Fruit fly (Drosophila melanogaster): ENCODE measurements around the gene SA2.

Gene SA2

dm6 chr3L:1447803-1448517 lies 10.3 kb upstream of the SA2 start (continued):
- TF ChIP-seq CG1647 (GFP tag; optimal IDR thresholded peaks at IDR 0.05) (no peak), Dbx (GFP tag; IDR thresholded peaks at IDR 0.05) (no peak), lmd (GFP tag; IDR thresholded peaks at IDR 0.05) (no peak), Sox102F (GFP tag; optimal IDR thresholded peaks at IDR 0.05) (no peak), Stat92E (GFP tag; optimal IDR thresholded peaks at IDR 0.05) (peak in 1 of 3 experiments; percentile 3), salm (tag; optimal IDR thresholded peaks at IDR 0.05) (no peak), CG17568 (GFP tag; optimal IDR thresholded peaks at IDR 0.05) (no peak), CG34224 (GFP tag; IDR thresholded peaks at IDR 0.05; ENCODE audit: partially characterized antibody) (no peak), ken (GFP tag; IDR thresholded peaks at IDR 0.05) (0 out of 3 replicates have a peak, but pooled peaks have one; percentile 13), Hand (GFP tag; optimal IDR thresholded peaks at IDR 0.05) (no peak), abd-A (tag; optimal IDR thresholded peaks at IDR 0.05) (peak; percentile 21), CG3065 (GFP tag; optimal IDR thresholded peaks at IDR 0.05) (no peak), Deaf1 (tag; optimal IDR thresholded peaks at IDR 0.05) (no peak), HLH54F (GFP tag; optimal IDR thresholded peaks at IDR 0.05) (no peak)

- TF ChIP-seq CG11456 (GFP tag; IDR thresholded peaks at IDR 0.05) (peak; percentile 44; the same call in 1 of the 3 replicates), sens (GFP tag) (peak; percentile 99), Bdp1 (GFP tag; optimal IDR thresholded peaks at IDR 0.05) (peak; percentile 60), CG16813 (GFP tag; IDR thresholded peaks at IDR 0.05; ENCODE audit: partially characterized antibody) (no peak), slou (GFP tag; optimal IDR thresholded peaks at IDR 0.05) (no peak), nau (GFP tag; optimal IDR thresholded peaks at IDR 0.05) (no peak), toy (GFP tag; IDR thresholded peaks at IDR 0.05) (no peak), Hey (tag; optimal IDR thresholded peaks at IDR 0.05) (no peak), h (optimal IDR thresholded peaks at IDR 0.05) (no peak), CG3995 (GFP tag; optimal IDR thresholded peaks at IDR 0.05) (no peak), CG14860 (GFP tag; IDR thresholded peaks at IDR 0.05; ENCODE audit: partially characterized antibody) (no peak), peb (GFP tag; IDR thresholded peaks at IDR 0.05) (peak; percentile 79), CG30403 (GFP tag; optimal IDR thresholded peaks at IDR 0.05) (peak; percentile 74), fd96Cb (tag; optimal IDR thresholded peaks at IDR 0.05) (peak; percentile 91), HLH54F (GFP tag; optimal IDR thresholded peaks at IDR 0.05) (peak; percentile 47), CG14014 (GFP tag; IDR thresholded peaks at IDR 0.05) (0 out of 2 replicates have a peak, but pooled peaks have one; percentile 51), CG4328 (GFP tag; optimal IDR thresholded peaks at IDR 0.05) (no peak), CG11560 (tag; IDR thresholded peaks at IDR 0.05) (no peak), Meics (GFP tag; optimal IDR thresholded peaks at IDR 0.05) (no peak), CG1602 (GFP tag; optimal IDR thresholded peaks at IDR 0.05) (peak; percentile 91), tap (tag; optimal IDR thresholded peaks at IDR 0.05) (peak; percentile 89), CG8359 (GFP tag; optimal IDR thresholded peaks at IDR 0.05; ENCODE audit: borderline replicate concordance) (peak; percentile 74), CG2116 (GFP tag; optimal IDR thresholded peaks at IDR 0.05) (peak; percentile 32), CG10462 (GFP tag; optimal IDR thresholded peaks at IDR 0.05) (peak; percentile 80), lab (GFP tag; optimal IDR thresholded peaks at IDR 0.05) (peak; percentile 17), CG12155 (GFP tag; optimal IDR thresholded peaks at IDR 0.05) (peak; percentile 64), CG1529 (GFP tag; optimal IDR thresholded peaks at IDR 0.05) (peak; percentile 89), CG7745 (tag; optimal IDR thresholded peaks at IDR 0.05) (peak; percentile 84), ac (GFP tag; optimal IDR thresholded peaks at IDR 0.05) (peak; percentile 72), CG3281 (GFP tag; optimal IDR thresholded peaks at IDR 0.05) (no peak), sob (GFP tag; IDR thresholded peaks at IDR 0.05) (peak; percentile 68), CG33213 (GFP tag; optimal IDR thresholded peaks at IDR 0.05) (peak; percentile 64), Lpt (GFP tag; optimal IDR thresholded peaks at IDR 0.05) (no peak), Mes4 (GFP tag; optimal IDR thresholded peaks at IDR 0.05) (peak; percentile 85), CG10979 (tag; optimal IDR thresholded peaks at IDR 0.05) (peak; percentile 96), NC2α (GFP tag; optimal IDR thresholded peaks at IDR 0.05) (peak; percentile 80)
Measured at dm6 chr3L:1442906-1443305, 5.2 kb upstream of the SA2 start.
